Fruit fly (Drosophila melanogaster): Measurements from ENCODE around the gene Prx6a.
A peak's percentile ranks its signal among the peaks of the same experiment; 100 is the strongest.

Gene Prx6a

dm6 chr2L:2885503-2886225, 7.6 kb upstream of the Prx6a start, which contains the start of the genes NTPase and lilli (continued):
- TF ChIP-seq lola (GFP tag; optimal IDR thresholded peaks at IDR 0.05) (peak; percentile 16), CrebA (GFP tag; optimal IDR thresholded peaks at IDR 0.05; ENCODE audit: borderline replicate concordance) (no peak), woc (GFP tag; optimal IDR thresholded peaks at IDR 0.05) (peak; percentile 37), Dif (GFP tag; optimal IDR thresholded peaks at IDR 0.05; ENCODE audit: partially characterized antibody) (no peak), jim (GFP tag; optimal IDR thresholded peaks at IDR 0.05) (no peak)

dm6 chr2L:2884683-2885502, 6.9 kb upstream of the Prx6a start:
- TF ChIP-seq dl (GFP tag; optimal IDR thresholded peaks at IDR 0.05; ENCODE audit: insufficient read depth in 1 of 2, partially characterized antibody in 2 of 2) (no peak), Abd-B (GFP tag; optimal IDR thresholded peaks at IDR 0.05) (no peak), Jra (GFP tag; optimal IDR thresholded peaks at IDR 0.05) (no peak), woc (GFP tag; optimal IDR thresholded peaks at IDR 0.05) (peak; percentile 51), h (GFP tag; optimal IDR thresholded peaks at IDR 0.05) (no peak), tai (GFP tag; optimal IDR thresholded peaks at IDR 0.05) (no peak), lola (GFP tag; optimal IDR thresholded peaks at IDR 0.05) (no peak), Hnf4 (GFP tag; optimal IDR thresholded peaks at IDR 0.05) (no peak), ey (GFP tag; optimal IDR thresholded peaks at IDR 0.05) (no peak), dmrt93B (GFP tag; optimal IDR thresholded peaks at IDR 0.05) (no peak), Dif (GFP tag; optimal IDR thresholded peaks at IDR 0.05; ENCODE audit: partially characterized antibody) (no peak), Mio (GFP tag; optimal IDR thresholded peaks at IDR 0.05) (no peak), Myc (optimal IDR thresholded peaks at IDR 0.05) (no peak), foxo (GFP tag; optimal IDR thresholded peaks at IDR 0.05) (no peak), Dfd (GFP tag; optimal IDR thresholded peaks at IDR 0.05) (no peak), Vsx2 (GFP tag; optimal IDR thresholded peaks at IDR 0.05; ENCODE audit: partially characterized antibody) (no peak), dsf (GFP tag; optimal IDR thresholded peaks at IDR 0.05; ENCODE audit: borderline replicate concordance) (no peak), N (GFP tag; optimal IDR thresholded peaks at IDR 0.05) (no peak), rgr (GFP tag; optimal IDR thresholded peaks at IDR 0.05) (no peak), CG32264 (GFP tag; optimal IDR thresholded peaks at IDR 0.05) (no peak), Hr78 (GFP tag; optimal IDR thresholded peaks at IDR 0.05) (no peak), Sp1 (GFP tag; optimal IDR thresholded peaks at IDR 0.05) (peak; percentile 16), pan (optimal IDR thresholded peaks at IDR 0.05) (no peak), GATAd (GFP tag; optimal IDR thresholded peaks at IDR 0.05) (no peak), br (GFP tag; optimal IDR thresholded peaks at IDR 0.05) (peak; percentile 3), CG9705 (GFP tag; optimal IDR thresholded peaks at IDR 0.05) (peak; percentile 8), OdsH (GFP tag; optimal IDR thresholded peaks at IDR 0.05) (no peak), brk (GFP tag; optimal IDR thresholded peaks at IDR 0.05) (no peak), fru (GFP tag; optimal IDR thresholded peaks at IDR 0.05) (no peak), psq (GFP tag; optimal IDR thresholded peaks at IDR 0.05) (no peak), jim (GFP tag; optimal IDR thresholded peaks at IDR 0.05) (no peak), usp (GFP tag; optimal IDR thresholded peaks at IDR 0.05) (no peak), sage (GFP tag; optimal IDR thresholded peaks at IDR 0.05) (no peak), sv (GFP tag; optimal IDR thresholded peaks at IDR 0.05) (no peak), HLH106 (tag; optimal IDR thresholded peaks at IDR 0.05) (peak; percentile 53), CrebA (GFP tag; optimal IDR thresholded peaks at IDR 0.05; ENCODE audit: borderline replicate concordance) (no peak), Rel (GFP tag; optimal IDR thresholded peaks at IDR 0.05) (no peak), Rel (tag; optimal IDR thresholded peaks at IDR 0.05) (peak; percentile 71), Hr83 (GFP tag; optimal IDR thresholded peaks at IDR 0.05; ENCODE audit: poor library complexity, severe bottlenecking) (peak; percentile 86)

Data from whole organism, wandering third instar larva.